Worm (Caenorhabditis elegans) whole organism, mixed stage, embryonic: ENCODE data around the gene R13D7.2.

Source experiments
- bed-3 ChIP-seq: fragments of 200-800 bp; sonication (Bioruptor generic); optimal IDR thresholded peaks from 3 replicates; lab custom pipeline; 2018; ENCODE audit warnings: mild to moderate bottlenecking, missing genetic modification characterization, moderate library complexity, missing compliant biosample characterization
- cnd-1 ChIP-seq: fragments of 200-800 bp; sonication (Bioruptor generic); optimal IDR thresholded peaks from 2 replicates; lab custom pipeline; 2018; ENCODE audit warnings: mild to moderate bottlenecking, missing genetic modification characterization, missing compliant biosample characterization
- ham-2 ChIP-seq: fragments of 200-800 bp; sonication (Bioruptor generic); optimal IDR thresholded peaks from 2 replicates; lab custom pipeline; 2018; ENCODE audit warnings: mild to moderate bottlenecking, missing genetic modification characterization, missing compliant biosample characterization
- hlh-1 ChIP-seq: fragments of 150-350 bp; optimal IDR thresholded peaks from 2 replicates; lab custom pipeline; 2014; ENCODE audit warnings: missing biosample characterization, missing genetic modification reagents, missing genetic modification characterization
- lin-13 ChIP-seq: fragments of 150-350 bp; optimal IDR thresholded peaks from 2 replicates; lab custom pipeline; 2014; ENCODE audit warnings: missing biosample characterization, missing genetic modification characterization
- lsy-2 ChIP-seq: fragments of 150-350 bp; optimal IDR thresholded peaks from 2 replicates; lab custom pipeline; 2014; ENCODE audit warnings: missing biosample characterization, missing genetic modification characterization
- mab-5 ChIP-seq: fragments of 150-350 bp; optimal IDR thresholded peaks from 2 replicates; lab custom pipeline; 2014; ENCODE audit warnings: missing biosample characterization, missing genetic modification characterization
- mep-1 ChIP-seq: fragments of 150-350 bp; optimal IDR thresholded peaks from 2 replicates; lab custom pipeline; 2017; ENCODE audit warnings: missing biosample characterization, missing genetic modification reagents, missing genetic modification characterization, inconsistent platforms
- mls-2 ChIP-seq: sonication (generic microtip); optimal IDR thresholded peaks from 2 replicates; lab custom pipeline; 2016; ENCODE audit warnings: mild to moderate bottlenecking, missing genetic modification characterization, moderate library complexity, missing compliant biosample characterization
- nhr-12 ChIP-seq: fragments of 150-350 bp; optimal IDR thresholded peaks from 2 replicates; lab custom pipeline; 2014; ENCODE audit warnings: missing biosample characterization, missing genetic modification characterization
- nhr-2 ChIP-seq: fragments of 150-350 bp; optimal IDR thresholded peaks from 2 replicates; lab custom pipeline; 2014; ENCODE audit warnings: missing biosample characterization, missing genetic modification characterization
- nhr-237 ChIP-seq: fragments of 150-350 bp; optimal IDR thresholded peaks from 2 replicates; lab custom pipeline; 2014; ENCODE audit warnings: missing biosample characterization, missing genetic modification characterization
- nhr-28 ChIP-seq: fragments of 150-350 bp; optimal IDR thresholded peaks from 2 replicates; lab custom pipeline; 2014; ENCODE audit warnings: missing biosample characterization, missing genetic modification characterization
- nhr-76 ChIP-seq: sonication (generic microtip); optimal IDR thresholded peaks from 2 replicates; lab custom pipeline; 2017; ENCODE audit warnings: missing biosample characterization, missing genetic modification characterization
- pha-4 ChIP-seq: fragments of 150-350 bp; optimal IDR thresholded peaks from 2 replicates; lab custom pipeline; 2018; ENCODE audit warnings: missing biosample characterization, missing genetic modification reagents, missing genetic modification characterization
- sem-2 ChIP-seq: fragments of 200-800 bp; sonication (Bioruptor generic); optimal IDR thresholded peaks from 2 replicates; lab custom pipeline; 2018; ENCODE audit warnings: mild to moderate bottlenecking, missing genetic modification characterization, missing compliant biosample characterization
- sptf-1 ChIP-seq: sonication (generic microtip); optimal IDR thresholded peaks from 2 replicates; lab custom pipeline; 2017; ENCODE audit warnings: mild to moderate bottlenecking, missing genetic modification characterization, moderate library complexity, missing compliant biosample characterization
- tbx-8 ChIP-seq: fragments of 200-800 bp; sonication (Bioruptor generic); optimal IDR thresholded peaks from 2 replicates; lab custom pipeline; 2018; ENCODE audit warnings: mild to moderate bottlenecking, missing genetic modification characterization, moderate library complexity, missing compliant biosample characterization
- unc-120 ChIP-seq: sonication (generic microtip); optimal IDR thresholded peaks from 2 replicates; lab custom pipeline; 2017; ENCODE audit warnings: missing genetic modification characterization, missing compliant biosample characterization; ENCODE audit not compliant: poor library complexity, severe bottlenecking
- unc-39 ChIP-seq: fragments of 150-350 bp; optimal IDR thresholded peaks from 2 replicates; lab custom pipeline; 2014; ENCODE audit warnings: missing biosample characterization, missing genetic modification characterization
- unc-62 ChIP-seq: fragments of 150-350 bp; optimal IDR thresholded peaks from 2 replicates; lab custom pipeline; 2014; ENCODE audit warnings: missing biosample characterization, missing genetic modification reagents, missing genetic modification characterization
- zip-8 ChIP-seq: fragments of 150-350 bp; optimal IDR thresholded peaks from 2 replicates; lab custom pipeline; 2014; ENCODE audit warnings: missing biosample characterization, missing genetic modification characterization
- ztf-11 ChIP-seq: fragments of 150-350 bp; optimal IDR thresholded peaks from 2 replicates; lab custom pipeline; 2014; ENCODE audit warnings: missing biosample characterization, missing genetic modification characterization

The R13D7.2 gene

DNA sequence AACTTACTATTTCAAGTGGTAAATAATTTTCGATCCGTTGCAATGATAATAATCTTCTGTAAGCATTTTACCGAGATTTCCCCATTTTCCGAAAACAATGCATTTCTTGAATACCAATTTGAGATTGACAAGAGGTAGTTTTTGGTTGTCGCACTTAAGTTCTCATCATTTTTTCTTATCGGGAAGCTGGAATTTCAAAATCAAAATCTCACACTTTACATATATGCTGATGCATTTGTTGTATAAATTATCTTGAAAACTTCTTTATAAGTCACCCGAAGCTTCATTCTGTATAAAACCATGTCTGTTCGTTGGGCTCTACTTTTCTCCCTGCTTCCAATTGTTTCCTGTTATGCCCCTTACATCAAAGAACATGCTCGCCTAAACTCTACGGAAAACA is 41.7 kb downstream of the R13D7.2 start, which contains the start of gene try-11:
Gene try-11, plus strand, starts transcription at position 301 of the 400 bp plus-strand sequence.
- TF ChIP-seq nhr-76 (tag; lab: Kevin White, UChicago), result no peak
- TF ChIP-seq ham-2 (GFP tag; lab: Kevin White, UChicago), result no peak
- no peak for TF ChIP-seq mep-1 (tag; lab: Kevin White, UChicago)
- TF ChIP-seq ztf-11 (tag; lab: Kevin White, UChicago), result no peak
- TF ChIP-seq tbx-8, result no peak
- no peak for TF ChIP-seq bed-3 (GFP tag; lab: Kevin White, UChicago)
- TF ChIP-seq nhr-2 (tag; lab: Kevin White, UChicago), result no peak
- TF ChIP-seq mls-2 (tag; lab: Kevin White, UChicago), result no peak
- no peak for TF ChIP-seq sem-2 (GFP tag; lab: Kevin White, UChicago)
- TF ChIP-seq zip-8, result no peak
- TF ChIP-seq nhr-28 (tag; lab: Kevin White, UChicago), result no peak
- no peak for TF ChIP-seq unc-39 (tag; lab: Kevin White, UChicago)
- TF ChIP-seq hlh-1 (tag; lab: Kevin White, UChicago), result no peak
- TF ChIP-seq lin-13 (tag; lab: Kevin White, UChicago), result no peak
- TF ChIP-seq mab-5 (tag; lab: Kevin White, UChicago), result no peak
- TF ChIP-seq sptf-1 (tag; lab: Kevin White, UChicago), result no peak
- TF ChIP-seq nhr-237 (tag; lab: Kevin White, UChicago), result no peak
- TF ChIP-seq, all 35 proteins: peak for 0

DNA sequence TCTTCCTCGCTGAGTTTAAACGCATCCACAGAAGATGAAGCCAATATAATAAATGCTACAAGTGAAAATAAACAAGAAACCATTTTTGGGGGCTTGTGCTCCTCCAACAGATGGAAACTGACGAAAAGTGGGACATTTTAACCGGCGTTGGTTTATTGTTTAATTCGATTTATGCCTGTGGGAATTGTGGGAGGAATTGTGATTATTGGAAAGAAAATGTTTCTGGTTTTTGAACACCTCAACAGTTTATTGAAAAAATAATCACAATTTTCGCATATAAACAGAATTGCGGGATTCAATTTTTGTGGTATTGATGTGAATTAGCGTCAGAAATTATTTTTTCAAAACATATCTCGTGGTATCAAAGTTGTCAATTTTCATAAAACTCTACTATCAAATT is 44.5 kb downstream of the R13D7.2 start, which contains the start of gene try-8:
Gene try-8, minus strand, starts transcription at position 101 of the 400 bp plus-strand sequence.
- TF ChIP-seq ham-2 (GFP tag; lab: Kevin White, UChicago), result no peak
- TF ChIP-seq nhr-76 (tag; lab: Kevin White, UChicago), result no peak
- TF ChIP-seq zip-8, result no peak
- TF ChIP-seq bed-3 (GFP tag; lab: Kevin White, UChicago), result no peak

DNA sequence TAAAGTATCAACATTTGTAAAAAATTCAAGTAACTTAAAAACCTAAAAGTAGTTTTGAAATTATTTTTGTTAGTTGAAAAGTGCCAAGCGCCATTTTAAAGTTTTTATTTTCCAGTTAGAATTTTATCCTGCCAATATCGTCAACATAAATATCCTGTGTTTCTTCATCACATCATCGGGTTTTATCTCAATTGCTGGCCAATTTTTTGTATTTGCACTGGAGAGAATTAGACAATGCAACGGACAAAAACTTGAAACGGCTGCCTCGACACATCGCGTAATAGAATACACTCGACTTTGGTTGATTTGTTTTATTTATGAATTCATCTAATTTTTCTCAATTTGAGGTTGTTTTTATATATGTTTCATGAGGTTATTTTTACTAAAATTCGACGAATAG is 45.3 kb downstream of the R13D7.2 start, which contains the start of gene F25E5.2:
Gene F25E5.2, plus strand, starts transcription at position 301 of the 400 bp plus-strand sequence.
- TF ChIP-seq pha-4 (no peak), cnd-1 (no peak), nhr-2 (tag; lab: Kevin White, UChicago) (no peak), sptf-1 (tag; lab: Kevin White, UChicago) (no peak), mab-5 (tag; lab: Kevin White, UChicago) (no peak), nhr-12 (tag; lab: Kevin White, UChicago) (no peak), lsy-2 (tag; lab: Kevin White, UChicago) (no peak), sem-2 (GFP tag; lab: Kevin White, UChicago) (no peak), nhr-237 (tag; lab: Kevin White, UChicago) (no peak), unc-62 (GFP tag; lab: Kevin White, UChicago) (no peak), unc-120 (tag; lab: Kevin White, UChicago) (no peak), nhr-76 (tag; lab: Kevin White, UChicago) (no peak), hlh-1 (tag; lab: Kevin White, UChicago) (no peak), mls-2 (tag; lab: Kevin White, UChicago) (no peak), mep-1 (tag; lab: Kevin White, UChicago) (no peak), ztf-11 (tag; lab: Kevin White, UChicago) (no peak)
